Worm (Caenorhabditis elegans) whole organism, L2 larva: ENCODE measurements around the gene K04D7.6.

Experiments used
- ama-1 ChIP-seq: fragments of 150-350 bp; optimal IDR thresholded peaks from 2 replicates; lab custom pipeline; 2018; ENCODE audit warnings: inconsistent platforms
- elt-3 ChIP-seq: sonication (generic microtip); optimal IDR thresholded peaks from 2 replicates; lab custom pipeline; 2017; ENCODE audit warnings: missing biosample characterization, missing genetic modification characterization
- fos-1 ChIP-seq: fragments of 150-350 bp; optimal IDR thresholded peaks from 2 replicates; lab custom pipeline; 2014; ENCODE audit warnings: missing biosample characterization, missing genetic modification characterization
- lin-11 ChIP-seq: fragments of 150-350 bp; sonication (generic microtip); optimal IDR thresholded peaks from 2 replicates; lab custom pipeline; 2014; ENCODE audit warnings: missing biosample characterization, missing genetic modification characterization, inconsistent platforms, mixed read lengths
- lin-13 ChIP-seq: fragments of 150-350 bp; optimal IDR thresholded peaks from 2 replicates; lab custom pipeline; 2014; ENCODE audit warnings: missing biosample characterization, missing genetic modification reagents, missing genetic modification characterization
- nhr-6 ChIP-seq: fragments of 150-350 bp; optimal IDR thresholded peaks from 2 replicates; lab custom pipeline; 2014; ENCODE audit warnings: missing biosample characterization, missing genetic modification characterization
- skn-1 ChIP-seq: sonication (generic microtip); optimal IDR thresholded peaks from 2 replicates; lab custom pipeline; 2017; ENCODE audit warnings: missing biosample characterization, missing genetic modification characterization

DNA sequence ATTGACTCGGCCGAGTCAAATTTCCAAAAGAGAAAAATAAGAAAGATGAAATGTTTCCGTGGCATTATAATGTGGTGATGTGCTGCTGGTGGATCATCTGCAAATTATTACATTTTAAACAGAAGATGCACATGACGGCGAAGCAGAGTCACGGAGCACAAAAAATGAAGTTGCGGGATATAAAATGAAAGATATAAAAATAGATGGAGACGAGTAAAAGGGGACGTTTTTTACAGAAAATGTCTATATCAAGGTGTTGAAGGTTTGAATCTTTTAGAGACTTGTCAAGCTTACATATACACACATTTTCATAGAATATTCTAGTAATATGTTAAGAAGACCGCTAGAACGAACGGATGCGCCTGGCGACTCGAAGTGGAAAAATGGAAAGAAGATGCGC, 11.7 kb downstream of the K04D7.6 start, which contains the start of gene ptrg-1:
- no peak for TF ChIP-seq lin-13 (GFP tag; lab: Kevin White, UChicago)
- TF ChIP-seq elt-3 (tag; lab: Kevin White, UChicago) = no peak
- no peak for TF ChIP-seq lin-11 (tag; lab: Kevin White, UChicago)
- TF ChIP-seq skn-1 (tag; lab: Kevin White, UChicago) = no peak
- TF ChIP-seq ama-1 (lab: Kevin White, UChicago) = no peak
- TF ChIP-seq nhr-6 = no peak
- TF ChIP-seq fos-1 (tag; lab: Kevin White, UChicago) = no peak
